Fruit fly (Drosophila melanogaster) whole organism: ENCODE data around the gene CG12535.

Experiments
- pan ChIP-seq: fragments of >200 bp; optimal IDR thresholded peaks from 2 replicates; lab custom pipeline; 2017
- psq ChIP-seq: fragments of >200 bp; optimal IDR thresholded peaks from 2 replicates; lab custom pipeline; 2017

- TF ChIP-seq psq (lab: Kevin White, UChicago) (no peak), pan (no peak)
These were observed 4.5 kb upstream of the CG12535 start for dm6 chrX:3453038-3453819.
